ENCODE assay signal across 5 fruit fly cellular contexts in genomic region chr3L:8096106-8096558, dm6.
TF ChIP-seq lines count a peak whose summit lies in the region.

No protein-coding gene starts in this region.

- peak; percentile 45 for TF ChIP-seq CTCF in whole organism, embryonic (GFP tag; optimal IDR thresholded peaks at IDR 0.05; lab: Kevin White, UChicago)

TF ChIP-seq in whole organism, adult, 20 proteins besides CTCF, POLR2A, EP300 and RAD21 (continues in another document):
- TF ChIP-seq CG12768 (GFP tag; optimal IDR thresholded peaks at IDR 0.05; lab: Kevin White, UChicago) (peak; percentile 99), cnc (optimal IDR thresholded peaks at IDR 0.05; lab: Kevin White, UChicago) (no peak), CG33017 (tag; optimal IDR thresholded peaks at IDR 0.05; lab: Kevin White, UChicago) (peak; percentile 98), CG11617 (GFP tag; optimal IDR thresholded peaks at IDR 0.05; lab: Kevin White, UChicago) (peak; percentile 99), CG7045 (GFP tag; optimal IDR thresholded peaks at IDR 0.05; lab: Kevin White, UChicago) (peak; percentile 99), Mnt (GFP tag; optimal IDR thresholded peaks at IDR 0.05; lab: Kevin White, UChicago) (peak; percentile 93), CG7101 (tag; optimal IDR thresholded peaks at IDR 0.05; lab: Kevin White, UChicago) (peak; percentile 98), CG1620 (GFP tag; optimal IDR thresholded peaks at IDR 0.05; lab: Kevin White, UChicago) (peak; percentile 87), kay (GFP tag; lab: Kevin White, UChicago; ENCODE audit: borderline replicate concordance) (peak; percentile 98), pad (GFP tag; optimal IDR thresholded peaks at IDR 0.05; lab: Kevin White, UChicago) (peak; percentile 90), ovo (GFP tag; optimal IDR thresholded peaks at IDR 0.05; lab: Kevin White, UChicago) (peak; percentile 96), CG5204 (GFP tag; optimal IDR thresholded peaks at IDR 0.05; lab: Kevin White, UChicago) (peak; percentile 95), Clk (GFP tag; optimal IDR thresholded peaks at IDR 0.05; lab: Kevin White, UChicago) (peak; percentile 96), bab1 (GFP tag; optimal IDR thresholded peaks at IDR 0.05; lab: Kevin White, UChicago) (peak; percentile 96), CG14711 (tag; optimal IDR thresholded peaks at IDR 0.05; lab: Kevin White, UChicago) (peak; percentile 94), Crg-1 (GFP tag; optimal IDR thresholded peaks at IDR 0.05; lab: Kevin White, UChicago) (peak; percentile 94), tj (GFP tag; optimal IDR thresholded peaks at IDR 0.05; lab: Kevin White, UChicago) (peak; percentile 92), toe (GFP tag; optimal IDR thresholded peaks at IDR 0.05; lab: Kevin White, UChicago) (peak; percentile 96)

TF ChIP-seq in whole organism, embryonic, 481 proteins besides CTCF, POLR2A, EP300 and RAD21 (continues in another document):
- TF ChIP-seq tap (tag; optimal IDR thresholded peaks at IDR 0.05; lab: Kevin White, UChicago), result peak; percentile 89
- peak; percentile 93 for TF ChIP-seq CG15514 (GFP tag; optimal IDR thresholded peaks at IDR 0.05; lab: Kevin White, UChicago)
- TF ChIP-seq Elba2 (GFP tag; optimal IDR thresholded peaks at IDR 0.05; lab: Kevin White, UChicago), result no peak
- peak; percentile 69 for TF ChIP-seq ara (GFP tag; IDR thresholded peaks at IDR 0.05; lab: Robert Waterston, UW)
- TF ChIP-seq Sry-δ (GFP tag; optimal IDR thresholded peaks at IDR 0.05; lab: Kevin White, UChicago), result peak; percentile 28
- no peak for TF ChIP-seq pfk (GFP tag; optimal IDR thresholded peaks at IDR 0.05; lab: Kevin White, UChicago)
- TF ChIP-seq Usf (GFP tag; optimal IDR thresholded peaks at IDR 0.05; lab: Kevin White, UChicago), result peak; percentile 95
- peak; percentile 93 for TF ChIP-seq CG17385 (GFP tag; optimal IDR thresholded peaks at IDR 0.05; lab: Kevin White, UChicago)
- TF ChIP-seq kni (GFP tag; optimal IDR thresholded peaks at IDR 0.05; lab: Kevin White, UChicago), result no peak
- no peak for TF ChIP-seq CG10431 (GFP tag; optimal IDR thresholded peaks at IDR 0.05; lab: Kevin White, UChicago)
- peak; percentile 95 for TF ChIP-seq CG14014 (GFP tag; IDR thresholded peaks at IDR 0.05; lab: Robert Waterston, UW)
- TF ChIP-seq her (GFP tag; optimal IDR thresholded peaks at IDR 0.05; lab: Kevin White, UChicago), result peak; percentile 71
- TF ChIP-seq Bgb (GFP tag; IDR thresholded peaks at IDR 0.05; lab: Robert Waterston, UW; ENCODE audit: partially characterized antibody), result no peak
- TF ChIP-seq CG12659 (GFP tag; optimal IDR thresholded peaks at IDR 0.05; lab: Kevin White, UChicago), result peak; percentile 98
- peak; percentile 92 for TF ChIP-seq CG11723 (GFP tag; optimal IDR thresholded peaks at IDR 0.05; lab: Kevin White, UChicago)
- TF ChIP-seq trh (GFP tag; optimal IDR thresholded peaks at IDR 0.05; lab: Kevin White, UChicago), result peak; percentile 71
- peak; percentile 88 for TF ChIP-seq ttk (GFP tag; IDR thresholded peaks at IDR 0.05; lab: Robert Waterston, UW)
- peak; percentile 96 for TF ChIP-seq CG11247 (GFP tag; IDR thresholded peaks at IDR 0.05; lab: Robert Waterston, UW)
- TF ChIP-seq kah (GFP tag; optimal IDR thresholded peaks at IDR 0.05; lab: Kevin White, UChicago), result peak; percentile 81

TF ChIP-seq in whole organism, prepupa, 60 proteins besides CTCF, POLR2A, EP300 and RAD21 (continues in another document):
- TF ChIP-seq dsx (GFP tag; optimal IDR thresholded peaks at IDR 0.05; lab: Kevin White, UChicago; ENCODE audit: poor library complexity, severe bottlenecking), result peak; percentile 78
- peak; percentile 51 for TF ChIP-seq fkh (GFP tag; optimal IDR thresholded peaks at IDR 0.05; lab: Kevin White, UChicago)
- TF ChIP-seq Sox14 (GFP tag; optimal IDR thresholded peaks at IDR 0.05; lab: Kevin White, UChicago), result peak; percentile 87
- TF ChIP-seq CG9139 (GFP tag; optimal IDR thresholded peaks at IDR 0.05; lab: Kevin White, UChicago), result peak; percentile 62
- TF ChIP-seq Ets96B (tag; optimal IDR thresholded peaks at IDR 0.05; lab: Kevin White, UChicago), result peak; percentile 90
- TF ChIP-seq Met (GFP tag; optimal IDR thresholded peaks at IDR 0.05; lab: Kevin White, UChicago), result peak; percentile 83
- peak; percentile 94 for TF ChIP-seq achi (GFP tag; optimal IDR thresholded peaks at IDR 0.05; lab: Kevin White, UChicago)
- peak; percentile 92 for TF ChIP-seq CG6163 (GFP tag; IDR thresholded peaks at IDR 0.05; lab: Robert Waterston, UW)
- TF ChIP-seq CG8119 (GFP tag; IDR thresholded peaks at IDR 0.05; lab: Robert Waterston, UW), result peak; percentile 98
- TF ChIP-seq Gug (GFP tag; IDR thresholded peaks at IDR 0.05; lab: Robert Waterston, UW), result peak; percentile 95
- no peak for TF ChIP-seq Hr39 (GFP tag; optimal IDR thresholded peaks at IDR 0.05; lab: Kevin White, UChicago)
- TF ChIP-seq CG16779 (tag; optimal IDR thresholded peaks at IDR 0.05; lab: Kevin White, UChicago), result peak; percentile 92
- peak; percentile 96 for TF ChIP-seq CG10631 (GFP tag; optimal IDR thresholded peaks at IDR 0.05; lab: Kevin White, UChicago)
- TF ChIP-seq CG6276 (GFP tag; optimal IDR thresholded peaks at IDR 0.05; lab: Kevin White, UChicago), result peak; percentile 97
- peak; percentile 78 for TF ChIP-seq CG6808 (GFP tag; optimal IDR thresholded peaks at IDR 0.05; lab: Kevin White, UChicago)
- TF ChIP-seq ss (GFP tag; optimal IDR thresholded peaks at IDR 0.05; lab: Kevin White, UChicago), result peak; percentile 82 to 86
- TF ChIP-seq CG3032 (tag; optimal IDR thresholded peaks at IDR 0.05; lab: Kevin White, UChicago), result peak; percentile 84
- no peak for TF ChIP-seq Blimp-1 (GFP tag; optimal IDR thresholded peaks at IDR 0.05; lab: Kevin White, UChicago)
- TF ChIP-seq salr (GFP tag; optimal IDR thresholded peaks at IDR 0.05; lab: Kevin White, UChicago), result peak; percentile 68 to 96

TF ChIP-seq in whole organism, pupa, 21 proteins besides CTCF, POLR2A, EP300 and RAD21:
- TF ChIP-seq CG8301 (tag; optimal IDR thresholded peaks at IDR 0.05; lab: Kevin White, UChicago), result peak; percentile 90
- TF ChIP-seq EcR (GFP tag; optimal IDR thresholded peaks at IDR 0.05; lab: Kevin White, UChicago), result peak; percentile 15
- TF ChIP-seq Pif1A (GFP tag; optimal IDR thresholded peaks at IDR 0.05; lab: Kevin White, UChicago), result peak; percentile 87
- peak; percentile 84 for TF ChIP-seq Pif1B (GFP tag; optimal IDR thresholded peaks at IDR 0.05; lab: Kevin White, UChicago)
- TF ChIP-seq CG13204 (GFP tag; optimal IDR thresholded peaks at IDR 0.05; lab: Kevin White, UChicago), result peak; percentile 73
- peak; percentile 89 for TF ChIP-seq CG9948 (tag; optimal IDR thresholded peaks at IDR 0.05; lab: Kevin White, UChicago)
- TF ChIP-seq CG17806 (tag; optimal IDR thresholded peaks at IDR 0.05; lab: Kevin White, UChicago), result peak; percentile 80
- peak; percentile 97 for TF ChIP-seq CG32121 (GFP tag; IDR thresholded peaks at IDR 0.05; lab: Robert Waterston, UW)
- peak; percentile 94 for TF ChIP-seq CG15710 (tag; optimal IDR thresholded peaks at IDR 0.05; lab: Kevin White, UChicago)
- peak; percentile 87 for TF ChIP-seq rn (GFP tag; IDR thresholded peaks at IDR 0.05; lab: Robert Waterston, UW)
- TF ChIP-seq CG8159 (tag; optimal IDR thresholded peaks at IDR 0.05; lab: Kevin White, UChicago), result peak; percentile 94
- peak; percentile 93 for TF ChIP-seq CG14655 (GFP tag; optimal IDR thresholded peaks at IDR 0.05; lab: Kevin White, UChicago)
- TF ChIP-seq Snoo (tag; optimal IDR thresholded peaks at IDR 0.05; lab: Kevin White, UChicago), result peak; percentile 92
- peak; percentile 84 for TF ChIP-seq CG12605 (GFP tag; IDR thresholded peaks at IDR 0.05; lab: Robert Waterston, UW)
- peak; percentile 83 for TF ChIP-seq CG34367 (tag; optimal IDR thresholded peaks at IDR 0.05; lab: Kevin White, UChicago)
- TF ChIP-seq D1 (tag; optimal IDR thresholded peaks at IDR 0.05; lab: Kevin White, UChicago), result peak; percentile 81
- TF ChIP-seq Ets98B (GFP tag; IDR thresholded peaks at IDR 0.05; lab: Robert Waterston, UW), result peak; percentile 94
- TF ChIP-seq gl (tag; optimal IDR thresholded peaks at IDR 0.05; lab: Kevin White, UChicago), result peak; percentile 71
- TF ChIP-seq CG10348 (GFP tag; IDR thresholded peaks at IDR 0.05; lab: Robert Waterston, UW), result peak; percentile 91
- TF ChIP-seq fd96Ca (GFP tag; IDR thresholded peaks at IDR 0.05; lab: Robert Waterston, UW), result peak; percentile 92
- TF ChIP-seq CG4496 (GFP tag; IDR thresholded peaks at IDR 0.05; lab: Robert Waterston, UW), result peak; percentile 93; the same call in 2 of the 3 replicates
TF ChIP-seq in whole organism, pupa: peak in this region for 21.

TF ChIP-seq in whole organism, wandering third instar larva, 38 proteins besides CTCF, POLR2A, EP300 and RAD21 (continues in another document):
- TF ChIP-seq GATAd (GFP tag; optimal IDR thresholded peaks at IDR 0.05; lab: Kevin White, UChicago) (no peak), Dfd (GFP tag; optimal IDR thresholded peaks at IDR 0.05; lab: Kevin White, UChicago) (no peak), woc (GFP tag; optimal IDR thresholded peaks at IDR 0.05; lab: Kevin White, UChicago) (peak; percentile 55), Jra (GFP tag; optimal IDR thresholded peaks at IDR 0.05; lab: Kevin White, UChicago) (peak; percentile 53), Mio (GFP tag; optimal IDR thresholded peaks at IDR 0.05; lab: Kevin White, UChicago) (peak; percentile 20), Dif (GFP tag; optimal IDR thresholded peaks at IDR 0.05; lab: Kevin White, UChicago; ENCODE audit: partially characterized antibody) (no peak), sv (GFP tag; optimal IDR thresholded peaks at IDR 0.05; lab: Kevin White, UChicago) (peak; percentile 87), sage (GFP tag; optimal IDR thresholded peaks at IDR 0.05; lab: Kevin White, UChicago) (peak; percentile 15), jim (GFP tag; optimal IDR thresholded peaks at IDR 0.05; lab: Kevin White, UChicago) (no peak), ey (GFP tag; optimal IDR thresholded peaks at IDR 0.05; lab: Kevin White, UChicago) (peak; percentile 79), br (GFP tag; optimal IDR thresholded peaks at IDR 0.05; lab: Kevin White, UChicago) (peak; percentile 78), dmrt93B (GFP tag; optimal IDR thresholded peaks at IDR 0.05; lab: Kevin White, UChicago) (peak; percentile 89), pan (optimal IDR thresholded peaks at IDR 0.05; lab: Kevin White, UChicago) (no peak), N (GFP tag; optimal IDR thresholded peaks at IDR 0.05; lab: Kevin White, UChicago) (no peak), tai (GFP tag; optimal IDR thresholded peaks at IDR 0.05; lab: Kevin White, UChicago) (no peak), Myc (optimal IDR thresholded peaks at IDR 0.05; lab: Kevin White, UChicago) (no peak), dsf (GFP tag; optimal IDR thresholded peaks at IDR 0.05; lab: Kevin White, UChicago; ENCODE audit: borderline replicate concordance) (no peak), CG9705 (GFP tag; optimal IDR thresholded peaks at IDR 0.05; lab: Kevin White, UChicago) (peak; percentile 90), dl (GFP tag; optimal IDR thresholded peaks at IDR 0.05; lab: Kevin White, UChicago; ENCODE audit: insufficient read depth in 1 of 2, partially characterized antibody in 2 of 2) (no peak), psq (GFP tag; optimal IDR thresholded peaks at IDR 0.05; lab: Kevin White, UChicago) (peak; percentile 92), HLH106 (tag; optimal IDR thresholded peaks at IDR 0.05; lab: Kevin White, UChicago) (peak; percentile 91), OdsH (GFP tag; optimal IDR thresholded peaks at IDR 0.05; lab: Kevin White, UChicago) (peak; percentile 94)
